Worm (Caenorhabditis elegans) whole organism, young adult: ENCODE data around the gene nhr-231.

Experiments
- Y67H2A.10 ChIP-seq: fragments of 200-800 bp; sonication (Bioruptor generic); conservative IDR thresholded peaks from 2 replicates; pipeline ENCODE4 v1.3.6; 2022; ENCODE audit warnings: missing genetic modification reagents, missing genetic modification characterization, missing compliant biosample characterization
- Y95B8A.8 ChIP-seq: fragments of 200-800 bp; sonication (Bioruptor generic); IDR thresholded peaks from 2 replicates; pipeline ENCODE4 v1.3.6; 2022; ENCODE audit warnings: missing genetic modification reagents, missing genetic modification characterization, missing compliant biosample characterization
- ama-1 ChIP-seq, 3 experiments: fragments of 150-350 bp in 1 of 3; sonication (generic microtip) in 2 of 3; optimal IDR thresholded peaks; 2 replicates each; lab custom pipeline; 2014 to 2018; ENCODE audit warnings: missing biosample characterization in 2 of 3, missing genetic modification characterization in 2 of 3, missing genetic modification reagents in 2 of 3
- aptf-2 ChIP-seq: fragments of 200-800 bp; sonication (Bioruptor generic); conservative IDR thresholded peaks from 2 replicates; pipeline ENCODE4 v1.3.6; 2022; ENCODE audit warnings: missing genetic modification reagents, missing genetic modification characterization, missing compliant biosample characterization
- ceh-27 ChIP-seq: fragments of 200-800 bp; sonication (Bioruptor generic); optimal IDR thresholded peaks from 2 replicates; lab custom pipeline; 2018; ENCODE audit warnings: mild to moderate bottlenecking, missing genetic modification characterization, moderate library complexity, missing compliant biosample characterization
- dpl-1 ChIP-seq: fragments of 150-350 bp; optimal IDR thresholded peaks from 2 replicates; lab custom pipeline; 2014; ENCODE audit warnings: missing biosample characterization, missing genetic modification reagents, missing genetic modification characterization
- ets-4 ChIP-seq: fragments of 200-800 bp; sonication (Bioruptor generic); optimal IDR thresholded peaks from 2 replicates; lab custom pipeline; 2018; ENCODE audit warnings: mild to moderate bottlenecking, missing genetic modification characterization, missing compliant biosample characterization
- hmg-20 ChIP-seq: fragments of 200-800 bp; sonication (Bioruptor generic); IDR thresholded peaks from 2 replicates; pipeline ENCODE4 v1.3.6; 2022; ENCODE audit warnings: missing genetic modification reagents, missing genetic modification characterization, missing compliant biosample characterization
- unc-62 ChIP-seq: fragments of 150-350 bp; optimal IDR thresholded peaks from 2 replicates; lab custom pipeline; 2014; ENCODE audit warnings: missing biosample characterization, missing genetic modification reagents, missing genetic modification characterization
- ztf-26 ChIP-seq: sonication (generic microtip); optimal IDR thresholded peaks from 2 replicates; lab custom pipeline; 2017; ENCODE audit warnings: missing genetic modification characterization, missing compliant biosample characterization

DNA sequence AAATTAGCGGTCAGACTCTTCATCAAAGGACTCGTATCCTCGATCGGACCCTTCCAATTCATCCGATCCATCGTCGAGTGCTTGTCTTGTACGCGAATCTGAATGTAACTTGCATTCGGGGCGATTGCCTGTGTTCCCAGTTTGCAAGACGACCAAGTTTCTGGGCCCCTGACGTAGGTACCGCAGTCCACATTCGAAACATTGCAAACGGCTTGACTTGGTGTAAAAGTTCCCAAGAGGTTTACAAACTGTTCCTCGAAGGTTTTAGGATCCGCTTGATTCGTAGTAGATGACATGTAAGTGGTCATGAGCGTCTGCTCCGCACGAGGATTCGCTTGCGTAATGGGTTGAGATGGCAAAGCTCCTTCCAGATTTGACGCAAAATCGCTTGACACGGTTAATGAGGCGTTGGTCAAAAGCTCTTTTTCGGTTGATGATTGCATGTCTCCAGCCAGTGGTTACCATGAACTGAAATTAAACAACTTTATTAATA lies 14.5 kb upstream of the nhr-231 start, which contains the start of gene Y17D7B.4:
- TF ChIP-seq ceh-27 = no peak
- no peak for TF ChIP-seq unc-62 (GFP tag; lab: Kevin White, UChicago)
- TF ChIP-seq Y95B8A.8 (GFP tag; lab: Robert Waterston, UW) = no peak
- no peak for TF ChIP-seq dpl-1
- no peak for TF ChIP-seq ama-1 (optimal IDR thresholded peaks at IDR 0.05; lab: Kevin White, UChicago)
- TF ChIP-seq ama-1 (GFP tag; optimal IDR thresholded peaks at IDR 0.05; lab: Kevin White, UChicago) = no peak
- no peak for TF ChIP-seq aptf-2
- TF ChIP-seq Y67H2A.10 (GFP tag; lab: Robert Waterston, UW) = no peak
- no peak for TF ChIP-seq ets-4 (GFP tag; lab: Kevin White, UChicago)
- TF ChIP-seq hmg-20 (GFP tag; lab: Robert Waterston, UW) = no peak
- no peak for TF ChIP-seq ztf-26
